Worm (Caenorhabditis elegans) whole organism, early embryonic: Measurements from ENCODE around the gene dlc-1.
A peak's percentile ranks its signal among the peaks of the same experiment; 100 is the strongest.

Experiments used
- B0310.2 ChIP-seq: sonication (generic microtip); optimal IDR thresholded peaks from 2 replicates; lab custom pipeline; 2016; ENCODE audit warnings: mild to moderate bottlenecking, missing genetic modification characterization, missing compliant biosample characterization
- F13C5.2 ChIP-seq: sonication (generic microtip); optimal IDR thresholded peaks from 2 replicates; lab custom pipeline; 2017; ENCODE audit warnings: mild to moderate bottlenecking, missing genetic modification characterization, inconsistent platforms, missing compliant biosample characterization
- aly-1 ChIP-seq: sonication (generic microtip); optimal IDR thresholded peaks from 2 replicates; lab custom pipeline; 2016; ENCODE audit warnings: missing genetic modification characterization, missing compliant biosample characterization
- ama-1 ChIP-seq: fragments of 150-350 bp; optimal IDR thresholded peaks from 2 replicates; lab custom pipeline; 2014
- ceh-13 ChIP-seq: fragments of 200-800 bp; sonication (Bioruptor generic); optimal IDR thresholded peaks from 2 replicates; lab custom pipeline; 2018; ENCODE audit warnings: mild to moderate bottlenecking, missing genetic modification characterization, missing compliant biosample characterization
- ceh-36 ChIP-seq: sonication (generic microtip); optimal IDR thresholded peaks from 2 replicates; lab custom pipeline; 2016; ENCODE audit warnings: missing genetic modification characterization, inconsistent platforms, missing compliant biosample characterization
- ets-7 ChIP-seq: sonication (generic microtip); optimal IDR thresholded peaks from 2 replicates; lab custom pipeline; 2016; ENCODE audit warnings: missing genotype, missing genetic modification characterization, missing compliant biosample characterization
- flt-1 ChIP-seq: fragments of 200-800 bp; sonication (Bioruptor generic); IDR thresholded peaks from 2 replicates; pipeline ENCODE4 v1.3.6; 2022; ENCODE audit warnings: missing genetic modification characterization, missing compliant biosample characterization
- hmbx-1 ChIP-seq: sonication (generic microtip); optimal IDR thresholded peaks from 2 replicates; lab custom pipeline; 2016; ENCODE audit warnings: mild to moderate bottlenecking, missing genetic modification characterization, missing compliant biosample characterization
- hmg-4 ChIP-seq: fragments of 200-800 bp; sonication (Bioruptor generic); optimal IDR thresholded peaks from 2 replicates; lab custom pipeline; 2018; ENCODE audit warnings: mild to moderate bottlenecking, missing genetic modification characterization, missing compliant biosample characterization
- hnd-1 ChIP-seq: sonication (generic microtip); optimal IDR thresholded peaks from 2 replicates; lab custom pipeline; 2016; ENCODE audit warnings: missing genetic modification characterization, missing compliant biosample characterization
- pes-1 ChIP-seq: fragments of 200-800 bp; sonication (Bioruptor generic); IDR thresholded peaks from 2 replicates; pipeline ENCODE4 v1.3.6; 2022; ENCODE audit warnings: missing genetic modification reagents, missing genetic modification characterization, missing compliant biosample characterization
- scrt-1 ChIP-seq: fragments of 200-800 bp; sonication (Bioruptor generic); IDR thresholded peaks from 2 replicates; pipeline ENCODE4 v1.3.6; 2022; ENCODE audit warnings: missing genetic modification characterization, missing compliant biosample characterization
- sea-1 ChIP-seq: fragments of 200-800 bp; sonication (Bioruptor generic); conservative IDR thresholded peaks from 2 replicates; pipeline ENCODE4 v1.3.6; 2022; ENCODE audit warnings: missing genetic modification characterization, missing compliant biosample characterization
- tbx-11 ChIP-seq: fragments of 200-800 bp; sonication (Bioruptor generic); IDR thresholded peaks from 2 replicates; pipeline ENCODE4 v1.3.6; 2022; ENCODE audit warnings: missing genetic modification characterization, missing compliant biosample characterization
- tbx-37 ChIP-seq: fragments of 200-800 bp; sonication (Bioruptor generic); conservative IDR thresholded peaks from 2 replicates; pipeline ENCODE4 v1.3.6; 2022; ENCODE audit warnings: missing genetic modification reagents, missing genetic modification characterization, missing compliant biosample characterization
- tra-4 ChIP-seq: sonication (generic microtip); optimal IDR thresholded peaks from 2 replicates; lab custom pipeline; 2017; ENCODE audit warnings: missing genetic modification characterization, missing compliant biosample characterization

Gene dlc-1

ce11 chrIII:6442305-6443125 lies 21.1 kb downstream of the dlc-1 start, which contains the start of gene mel-32:
Gene mel-32 (minus strand): TSS chrIII:6443000.
- TF ChIP-seq F13C5.2 (no peak), ceh-13 (GFP tag; lab: Kevin White, UChicago) (no peak), ama-1 (peak; percentile 21), hmbx-1 (tag; lab: Kevin White, UChicago) (no peak), B0310.2 (tag; lab: Kevin White, UChicago) (no peak), tra-4 (tag; lab: Kevin White, UChicago) (no peak), pes-1 (GFP tag; lab: Robert Waterston, UW) (no peak)

ce11 chrIII:6439854-6440253 lies 23.7 kb downstream of the dlc-1 start:
- no peak for TF ChIP-seq ama-1
- no peak for TF ChIP-seq ceh-13 (GFP tag; lab: Kevin White, UChicago)
- TF ChIP-seq tbx-37: no peak
- TF ChIP-seq tra-4 (tag; lab: Kevin White, UChicago): no peak
- no peak for TF ChIP-seq B0310.2 (tag; lab: Kevin White, UChicago)
- TF ChIP-seq hnd-1: no peak
- no peak for TF ChIP-seq pes-1 (GFP tag; lab: Robert Waterston, UW)
- TF ChIP-seq tbx-11: no peak
- no peak for TF ChIP-seq flt-1
- no peak for TF ChIP-seq scrt-1
- no peak for TF ChIP-seq ets-7 (tag; lab: Kevin White, UChicago)

- TF ChIP-seq F13C5.2 (no peak), hmg-4 (GFP tag; lab: Kevin White, UChicago) (no peak), tbx-11 (no peak), aly-1 (tag; lab: Kevin White, UChicago) (no peak), ama-1 (no peak)
Observed at ce11 chrIII:6436308-6436707, 27.3 kb downstream of the dlc-1 start, which contains the start of gene C05D11.1. Gene C05D11.1 (plus strand): TSS chrIII:6436608.

ce11 chrIII:6432939-6433338 lies 30.6 kb downstream of the dlc-1 start, which contains the start of gene vps-16:
Gene vps-16 (plus strand): TSS chrIII:6433239.
- TF ChIP-seq flt-1: no peak
- TF ChIP-seq ama-1: no peak

ce11 chrIII:6431766-6432228 lies 31.8 kb downstream of the dlc-1 start, which contains the start of the genes mrps-17 and txdc-9:
Gene mrps-17 (minus strand): TSS chrIII:6431798.
Gene txdc-9 (plus strand): TSS chrIII:6432178.
- TF ChIP-seq flt-1: 0 out of 2 replicates have a peak, but pooled peaks have one; percentile 38
- TF ChIP-seq F13C5.2: peak; percentile 67
- no peak for TF ChIP-seq hmbx-1 (tag; lab: Kevin White, UChicago)
- no peak for TF ChIP-seq scrt-1
- TF ChIP-seq sea-1 (GFP tag; lab: Robert Waterston, UW): no peak
- no peak for TF ChIP-seq tbx-11
- TF ChIP-seq hnd-1: no peak
- TF ChIP-seq aly-1 (tag; lab: Kevin White, UChicago): no peak

- no peak for TF ChIP-seq F13C5.2
- no peak for TF ChIP-seq tbx-11
- no peak for TF ChIP-seq ama-1
- no peak for TF ChIP-seq scrt-1
- TF ChIP-seq pes-1 (GFP tag; lab: Robert Waterston, UW): no peak
- no peak for TF ChIP-seq B0310.2 (tag; lab: Kevin White, UChicago)
- no peak for TF ChIP-seq ets-7 (tag; lab: Kevin White, UChicago)
- no peak for TF ChIP-seq hnd-1
- TF ChIP-seq tbx-37: no peak
- TF ChIP-seq tra-4 (tag; lab: Kevin White, UChicago): no peak
- no peak for TF ChIP-seq ceh-36 (tag; lab: Kevin White, UChicago)
- no peak for TF ChIP-seq ceh-13 (GFP tag; lab: Kevin White, UChicago)
- TF ChIP-seq flt-1: no peak
- TF ChIP-seq aly-1 (tag; lab: Kevin White, UChicago): no peak
- no peak for TF ChIP-seq hmg-4 (GFP tag; lab: Kevin White, UChicago)
- TF ChIP-seq sea-1 (GFP tag; lab: Robert Waterston, UW): no peak
Observed at ce11 chrIII:6430834-6431233, 32.7 kb downstream of the dlc-1 start, which contains the start of gene popl-1. Gene popl-1 (minus strand): TSS chrIII:6430934.

ce11 chrIII:6427205-6427604 lies 36.4 kb downstream of the dlc-1 start, which contains the start of gene C05D11.8:
Gene C05D11.8 (minus strand): TSS chrIII:6427305.
- TF ChIP-seq scrt-1: no peak
- no peak for TF ChIP-seq ceh-13 (GFP tag; lab: Kevin White, UChicago)
- TF ChIP-seq tbx-11: no peak
- TF ChIP-seq ceh-36 (tag; lab: Kevin White, UChicago): no peak
- TF ChIP-seq hmg-4 (GFP tag; lab: Kevin White, UChicago): no peak
- TF ChIP-seq B0310.2 (tag; lab: Kevin White, UChicago): no peak
- no peak for TF ChIP-seq F13C5.2
- TF ChIP-seq flt-1: no peak
- TF ChIP-seq ets-7 (tag; lab: Kevin White, UChicago): no peak

- TF ChIP-seq ama-1 (no peak), ceh-13 (GFP tag; lab: Kevin White, UChicago) (no peak), scrt-1 (no peak), tra-4 (tag; lab: Kevin White, UChicago) (no peak), F13C5.2 (no peak)
Observed at ce11 chrIII:6422721-6423120, 40.9 kb downstream of the dlc-1 start.
